Fruit fly (Drosophila melanogaster) Kc167 (cell line): ENCODE measurements around the gene CG13064.

Experiments used
- Myc ChIP-seq: fragments of >200 bp; optimal IDR thresholded peaks from 2 replicates; lab custom pipeline; 2017; ENCODE audit warnings: missing external identifiers
- Sin3A ChIP-seq: fragments of >200 bp; optimal IDR thresholded peaks from 2 replicates; lab custom pipeline; 2018; ENCODE audit warnings: missing external identifiers
- h ChIP-seq: fragments of >200 bp; optimal IDR thresholded peaks from 3 replicates; lab custom pipeline; 2018; ENCODE audit warnings: missing external identifiers
- insv ChIP-seq: fragments of >200 bp; optimal IDR thresholded peaks from 3 replicates; lab custom pipeline; 2018; ENCODE audit warnings: missing external identifiers
- psq ChIP-seq: fragments of >200 bp; optimal IDR thresholded peaks from 2 replicates; lab custom pipeline; 2017; ENCODE audit warnings: missing external identifiers
- ttk ChIP-seq: sonication (Bioruptor generic); optimal IDR thresholded peaks from 2 replicates; lab custom pipeline; 2017; ENCODE audit warnings: missing external identifiers

The CG13064 gene

DNA sequence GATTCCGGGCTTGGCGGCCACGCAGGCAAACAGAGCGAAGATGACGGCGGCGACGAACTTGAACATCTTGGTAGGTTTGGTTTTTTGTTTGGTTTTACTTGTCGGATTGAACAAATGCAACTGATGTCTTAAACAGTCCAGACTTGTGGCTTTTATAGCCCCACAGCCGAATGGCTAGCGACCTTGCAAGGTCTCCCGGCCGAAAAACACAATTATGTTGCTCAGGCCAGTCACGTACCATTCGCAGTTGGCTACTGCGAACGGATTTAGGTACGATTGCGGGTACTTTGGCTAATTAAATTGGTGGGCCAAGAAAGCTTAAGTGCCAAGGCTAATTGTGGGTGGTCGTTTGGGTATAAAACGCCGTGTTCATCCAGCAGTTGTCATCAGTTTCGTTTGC lies 15.2 kb upstream of the CG13064 start, which contains the start of the genes CG13051 and CG13069:
CG13051 (minus strand) TSS at position 101 of the 400 bp plus-strand sequence.
CG13069 (plus strand) TSS at position 386 of the 400 bp plus-strand sequence.
- TF ChIP-seq h (lab: Kevin White, UChicago), result no peak
- TF ChIP-seq Sin3A (lab: Kevin White, UChicago), result no peak
- no peak for TF ChIP-seq insv (lab: Kevin White, UChicago)
- no peak for TF ChIP-seq Myc (lab: Kevin White, UChicago)
- no peak for TF ChIP-seq ttk
- no peak for TF ChIP-seq psq (lab: Kevin White, UChicago)

DNA sequence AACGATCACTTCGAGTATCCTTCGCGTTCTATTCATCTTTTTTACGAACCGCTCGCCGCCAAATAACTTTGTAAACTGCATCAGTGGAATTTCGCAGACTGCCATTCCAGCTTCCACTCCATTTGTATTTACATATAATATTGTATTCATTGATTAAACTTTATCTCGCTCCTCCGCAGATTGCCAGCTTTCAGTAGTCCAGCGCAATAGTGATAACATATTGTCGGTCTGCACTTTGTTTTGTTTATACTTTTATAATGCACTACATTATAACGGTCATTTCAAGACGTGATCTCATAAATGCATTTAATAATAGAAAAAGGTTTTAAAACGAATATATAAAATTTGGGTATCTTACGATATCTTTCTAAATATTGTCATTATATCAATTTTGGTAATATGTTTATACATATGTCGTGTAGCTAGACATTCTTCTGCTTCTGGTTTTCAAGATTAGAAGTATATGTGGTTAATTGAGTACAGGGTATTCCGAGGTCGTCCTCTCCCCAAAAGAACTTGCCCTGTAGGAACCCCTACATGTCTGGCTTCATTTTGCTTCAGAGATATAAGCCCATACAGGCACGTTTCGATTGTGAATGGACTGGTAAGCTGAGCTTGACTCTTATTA lies 12.0 kb upstream of the CG13064 start, which contains the start of gene CG4950:
CG4950 (minus strand) TSS at position 51 of the 628 bp plus-strand sequence.
- TF ChIP-seq h (lab: Kevin White, UChicago), result no peak
- no peak for TF ChIP-seq Sin3A (lab: Kevin White, UChicago)
- TF ChIP-seq insv (lab: Kevin White, UChicago), result no peak
- TF ChIP-seq psq (lab: Kevin White, UChicago), result no peak
- TF ChIP-seq Myc (lab: Kevin White, UChicago), result no peak
- no peak for TF ChIP-seq ttk

- TF ChIP-seq psq (lab: Kevin White, UChicago), result no peak
- no peak for TF ChIP-seq Sin3A (lab: Kevin White, UChicago)
- no peak for TF ChIP-seq ttk
- no peak for TF ChIP-seq h (lab: Kevin White, UChicago)
Observed at dm6 chr3L:16269092-16269491, 11.1 kb upstream of the CG13064 start, which contains the start of gene CG13068. Gene CG13068 (plus strand): TSS chr3L:16269392.

DNA sequence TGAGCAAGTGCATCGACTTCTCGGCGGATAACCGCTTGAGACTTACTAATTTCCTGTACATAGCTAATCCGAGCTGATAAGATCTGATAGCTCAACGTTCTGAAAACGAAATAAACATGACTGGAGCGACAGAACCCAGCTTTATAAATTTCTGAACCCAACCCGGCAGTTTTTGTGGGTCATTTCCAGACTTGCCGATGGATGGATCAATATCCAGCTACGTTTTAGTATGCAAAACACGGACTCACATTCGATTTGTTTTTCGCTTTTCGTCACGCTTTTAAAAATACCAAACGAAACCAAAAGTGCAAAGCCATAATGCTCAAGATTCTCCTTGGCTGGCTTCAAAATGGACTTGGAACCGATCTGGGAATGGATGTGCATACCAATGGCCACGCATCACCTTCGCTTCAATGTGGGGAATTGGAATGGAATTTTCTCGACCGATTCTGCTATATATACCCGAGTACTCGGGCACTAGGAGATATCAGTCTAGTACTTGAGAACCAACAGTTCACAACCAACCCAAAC lies 9.3 kb upstream of the CG13064 start, which contains the start of the genes CG34248 and CG13067:
CG34248 (minus strand) TSS at position 101 of the 531 bp plus-strand sequence.
CG13067 (plus strand) TSS at position 481 of the 531 bp plus-strand sequence.
- TF ChIP-seq h (lab: Kevin White, UChicago) (no peak), ttk (no peak), insv (lab: Kevin White, UChicago) (no peak), Sin3A (lab: Kevin White, UChicago) (no peak), psq (lab: Kevin White, UChicago) (no peak), Myc (lab: Kevin White, UChicago) (no peak)

- TF ChIP-seq psq (lab: Kevin White, UChicago) (no peak), ttk (no peak), Myc (lab: Kevin White, UChicago) (no peak), h (lab: Kevin White, UChicago) (no peak), insv (lab: Kevin White, UChicago) (no peak), Sin3A (lab: Kevin White, UChicago) (no peak)
Observed at dm6 chr3L:16272338-16272959, 7.8 kb upstream of the CG13064 start, which contains the start of gene CG13066. Gene CG13066 (plus strand): TSS chr3L:16272909.

dm6 chr3L:16275391-16276017 lies 4.7 kb upstream of the CG13064 start:
- TF ChIP-seq insv (lab: Kevin White, UChicago) (no peak), h (lab: Kevin White, UChicago) (no peak), Myc (lab: Kevin White, UChicago) (no peak), psq (lab: Kevin White, UChicago) (no peak), Sin3A (lab: Kevin White, UChicago) (no peak)

DNA sequence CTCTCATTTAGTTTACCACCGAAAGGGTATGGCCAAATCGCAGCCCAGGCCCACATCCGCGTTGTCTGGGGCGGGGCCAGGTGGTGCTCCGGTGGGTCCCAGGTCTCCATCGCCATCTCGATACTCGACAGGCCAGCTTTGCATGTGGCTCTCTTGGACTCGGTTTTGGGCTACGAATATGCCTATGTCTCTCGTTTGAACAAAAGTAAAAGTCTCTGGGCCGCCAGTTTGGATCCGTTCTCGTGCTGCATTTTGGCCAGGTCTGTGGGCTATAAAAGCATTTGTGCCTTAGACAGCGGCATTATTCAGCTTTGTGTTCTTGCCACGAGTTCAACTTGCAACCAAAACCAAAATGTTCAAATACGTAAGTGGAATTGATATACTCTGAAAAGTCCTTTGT lies 3.1 kb upstream of the CG13064 start, which contains the start of gene CG13065:
CG13065 (plus strand) TSS at position 301 of the 400 bp plus-strand sequence.
- no peak for TF ChIP-seq h (lab: Kevin White, UChicago)
- TF ChIP-seq Sin3A (lab: Kevin White, UChicago), result no peak
- TF ChIP-seq ttk, result no peak
- TF ChIP-seq Myc (lab: Kevin White, UChicago), result no peak
- TF ChIP-seq insv (lab: Kevin White, UChicago), result no peak
- no peak for TF ChIP-seq psq (lab: Kevin White, UChicago)

- TF ChIP-seq Myc (lab: Kevin White, UChicago) (no peak), ttk (no peak), psq (lab: Kevin White, UChicago) (no peak), Sin3A (lab: Kevin White, UChicago) (no peak), insv (lab: Kevin White, UChicago) (no peak), h (lab: Kevin White, UChicago) (no peak)
Observed at dm6 chr3L:16279171-16279570, 1.0 kb upstream of the CG13064 start, which contains the start of gene CG13050. Gene CG13050 (minus strand): TSS chr3L:16279271.

- TF ChIP-seq Myc (lab: Kevin White, UChicago) (no peak), ttk (no peak), psq (lab: Kevin White, UChicago) (no peak), insv (lab: Kevin White, UChicago) (no peak), Sin3A (lab: Kevin White, UChicago) (no peak), h (lab: Kevin White, UChicago) (no peak)
Observed at dm6 chr3L:16281880-16282556, 1.8 kb downstream of the CG13064 start, which contains the start of gene CG13049. Gene CG13049 (minus strand): TSS chr3L:16281930.

DNA sequence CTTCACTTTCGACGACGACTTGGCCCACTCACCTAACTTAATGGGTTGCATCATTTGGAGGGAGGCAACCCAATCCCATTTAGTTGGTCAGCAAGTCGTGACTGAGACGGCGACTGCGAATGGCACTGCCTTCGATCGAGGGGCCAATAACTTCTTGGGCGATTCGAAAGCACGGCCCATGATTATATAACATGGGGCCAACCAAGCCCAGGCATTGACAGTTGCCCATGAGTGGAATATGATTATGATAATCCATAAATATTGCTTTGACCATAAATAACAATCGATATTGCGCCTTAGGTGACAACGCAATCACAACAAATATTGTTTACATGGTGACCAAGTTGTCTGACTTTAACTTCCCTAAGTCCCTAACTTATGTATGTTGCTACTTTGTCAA lies 3.6 kb downstream of the CG13064 start, which contains the start of gene CG13048:
CG13048 (minus strand) TSS at position 101 of the 400 bp plus-strand sequence.
- TF ChIP-seq Myc (lab: Kevin White, UChicago) (no peak), Sin3A (lab: Kevin White, UChicago) (no peak), insv (lab: Kevin White, UChicago) (no peak), psq (lab: Kevin White, UChicago) (no peak), h (lab: Kevin White, UChicago) (no peak), ttk (no peak)
